Fruit fly (Drosophila melanogaster) whole organism, pupa: ENCODE data around the gene Jon99Ci.

ENCODE experiments used
- CG12605 ChIP-seq: fragments of 200-800 bp; sonication (Bioruptor generic); IDR thresholded peaks from 2 replicates; pipeline ENCODE4 v1.3.6; 2022; ENCODE audit warnings: missing biosample characterization, missing genetic modification characterization
- CG15710 ChIP-seq: fragments of 200-800 bp; sonication (Bioruptor generic); optimal IDR thresholded peaks from 2 replicates; lab custom pipeline; 2018; ENCODE audit warnings: missing biosample characterization, mild to moderate bottlenecking, missing genetic modification characterization, moderate library complexity
- CG34367 ChIP-seq: fragments of 200-800 bp; sonication (Bioruptor generic); optimal IDR thresholded peaks from 2 replicates; lab custom pipeline; 2018; ENCODE audit warnings: missing biosample characterization, mild to moderate bottlenecking, missing genetic modification characterization
- CG9948 ChIP-seq: fragments of 200-800 bp; sonication (Bioruptor generic); optimal IDR thresholded peaks from 2 replicates; lab custom pipeline; 2018; ENCODE audit warnings: missing biosample characterization, mild to moderate bottlenecking, missing genetic modification characterization, moderate library complexity
- D1 ChIP-seq: fragments of 200-800 bp; sonication (Bioruptor generic); optimal IDR thresholded peaks from 2 replicates; lab custom pipeline; 2018; ENCODE audit warnings: missing biosample characterization, mild to moderate bottlenecking, missing genetic modification characterization, moderate library complexity
- EcR ChIP-seq: fragments of 200-800 bp; sonication (Bioruptor generic); optimal IDR thresholded peaks from 3 replicates; lab custom pipeline; 2019; ENCODE audit warnings: missing biosample characterization, missing genetic modification characterization, mild to moderate bottlenecking, moderate library complexity, missing genetic modification reagents
- Pif1B ChIP-seq: fragments of 200-800 bp; sonication (Bioruptor generic); optimal IDR thresholded peaks from 3 replicates; lab custom pipeline; 2016; ENCODE audit warnings: missing biosample characterization, missing genetic modification characterization
- gl ChIP-seq: fragments of 200-800 bp; sonication (Bioruptor generic); optimal IDR thresholded peaks from 2 replicates; lab custom pipeline; 2018; ENCODE audit warnings: missing biosample characterization, mild to moderate bottlenecking, missing genetic modification characterization
- rn ChIP-seq: fragments of 200-800 bp; sonication (Bioruptor generic); IDR thresholded peaks from 2 replicates; pipeline ENCODE4 v1.3.6; 2022; ENCODE audit warnings: missing biosample characterization, missing genetic modification characterization

dm6 chr3R:29876232-29876631, 49.8 kb downstream of the Jon99Ci start:
- TF ChIP-seq CG12605 (GFP tag; lab: Robert Waterston, UW) (no peak), CG15710 (no peak), CG9948 (tag; lab: Kevin White, UChicago) (no peak), Pif1B (GFP tag; lab: Kevin White, UChicago) (no peak), D1 (no peak), CG34367 (tag; lab: Kevin White, UChicago) (no peak), EcR (GFP tag; lab: Kevin White, UChicago) (no peak), rn (no peak), gl (tag; lab: Kevin White, UChicago) (no peak)
